Worm (Caenorhabditis elegans): ENCODE results near the gene srh-70.

ce11 chrII:12542594-12542997, 23.9 kb upstream of the srh-70 start:
- TF ChIP-seq elt-3 (tag; optimal IDR thresholded peaks at IDR 0.05): no peak
- TF ChIP-seq pha-4 (tag; optimal IDR thresholded peaks at IDR 0.05): no peak
- TF ChIP-seq unc-62 (GFP tag; optimal IDR thresholded peaks at IDR 0.05): no peak

Data from whole organism, mixed stage, embryonic.